Worm (Caenorhabditis elegans): Measurements from ENCODE around the gene sma-6.

ce11 chrII:6341076-6341475 lies 16.8 kb downstream of the sma-6 start:
- TF ChIP-seq T23F11.4 (GFP tag; optimal IDR thresholded peaks at IDR 0.05) (no peak), nfya-1 (tag; optimal IDR thresholded peaks at IDR 0.05) (no peak), pqm-1 (tag; optimal IDR thresholded peaks at IDR 0.05) (no peak), pax-1 (tag; optimal IDR thresholded peaks at IDR 0.05) (no peak), odd-2 (tag; optimal IDR thresholded peaks at IDR 0.05) (no peak), ceh-31 (tag; optimal IDR thresholded peaks at IDR 0.05) (no peak), unc-86 (tag; optimal IDR thresholded peaks at IDR 0.05) (no peak), ceh-30 (tag; optimal IDR thresholded peaks at IDR 0.05) (no peak)

Measured in whole organism, late embryonic.